Worm (Caenorhabditis elegans) whole organism, late embryonic: Measurements from ENCODE around the gene Y44A6C.1.

Source experiments
- C08G9.2 ChIP-seq: sonication (generic microtip); optimal IDR thresholded peaks from 2 replicates; lab custom pipeline; 2016; ENCODE audit warnings: mild to moderate bottlenecking, missing genetic modification characterization, moderate library complexity, missing compliant biosample characterization
- C38D4.7 ChIP-seq: fragments of 200-800 bp; sonication (Bioruptor generic); optimal IDR thresholded peaks from 2 replicates; lab custom pipeline; 2018; ENCODE audit warnings: mild to moderate bottlenecking, missing genetic modification characterization, moderate library complexity, missing compliant biosample characterization
- F13H6.1 ChIP-seq: sonication (generic microtip); optimal IDR thresholded peaks from 2 replicates; lab custom pipeline; 2016; ENCODE audit warnings: missing genetic modification characterization, missing compliant biosample characterization
- K02D7.2 ChIP-seq: sonication (generic microtip); optimal IDR thresholded peaks from 2 replicates; lab custom pipeline; 2017; ENCODE audit warnings: mild to moderate bottlenecking, missing genetic modification characterization, missing compliant biosample characterization
- T23F11.4 ChIP-seq: fragments of 200-800 bp; sonication (Bioruptor generic); optimal IDR thresholded peaks from 2 replicates; lab custom pipeline; 2018; ENCODE audit warnings: mild to moderate bottlenecking, missing genetic modification characterization, missing compliant biosample characterization
- Y22D7AL.16 ChIP-seq: sonication (generic microtip); optimal IDR thresholded peaks from 2 replicates; lab custom pipeline; 2016; ENCODE audit warnings: missing genetic modification characterization, missing compliant biosample characterization
- ama-1 ChIP-seq: fragments of 150-350 bp; optimal IDR thresholded peaks from 2 replicates; lab custom pipeline; 2014
- ceh-14 ChIP-seq: sonication (generic microtip); optimal IDR thresholded peaks from 2 replicates; lab custom pipeline; 2016; ENCODE audit warnings: missing genotype, missing genetic modification characterization, missing compliant biosample characterization
- ceh-18 ChIP-seq: sonication (generic microtip); optimal IDR thresholded peaks from 2 replicates; lab custom pipeline; 2016; ENCODE audit warnings: missing genetic modification characterization, missing compliant biosample characterization
- ceh-19 ChIP-seq: fragments of 200-800 bp; sonication (Bioruptor generic); optimal IDR thresholded peaks from 2 replicates; lab custom pipeline; 2018; ENCODE audit warnings: mild to moderate bottlenecking, missing genetic modification characterization, missing compliant biosample characterization
- ceh-2 ChIP-seq: sonication (generic microtip); optimal IDR thresholded peaks from 2 replicates; lab custom pipeline; 2016; ENCODE audit warnings: missing genotype, missing genetic modification characterization, missing compliant biosample characterization
- ceh-22 ChIP-seq: sonication (generic microtip); optimal IDR thresholded peaks from 2 replicates; lab custom pipeline; 2017; ENCODE audit warnings: missing biosample characterization, missing genetic modification characterization
- ceh-24 ChIP-seq: sonication (generic microtip); optimal IDR thresholded peaks from 2 replicates; lab custom pipeline; 2016; ENCODE audit warnings: mild to moderate bottlenecking, missing genetic modification characterization, missing compliant biosample characterization
- ceh-30 ChIP-seq: fragments of 150-350 bp; optimal IDR thresholded peaks from 2 replicates; lab custom pipeline; 2014; ENCODE audit warnings: missing biosample characterization, missing genetic modification characterization
- ceh-34 ChIP-seq: sonication (generic microtip); optimal IDR thresholded peaks from 2 replicates; lab custom pipeline; 2016; ENCODE audit warnings: mild to moderate bottlenecking, missing genetic modification characterization, missing compliant biosample characterization
- ceh-45 ChIP-seq: fragments of 200-800 bp; sonication (Bioruptor generic); IDR thresholded peaks from 2 replicates; pipeline ENCODE4 v1.3.6; 2022; ENCODE audit warnings: missing genetic modification reagents, missing genetic modification characterization, missing compliant biosample characterization
- ceh-48 ChIP-seq: sonication (generic microtip); optimal IDR thresholded peaks from 2 replicates; lab custom pipeline; 2016; ENCODE audit warnings: missing genetic modification characterization, inconsistent platforms, missing compliant biosample characterization
- ceh-6 ChIP-seq: fragments of 200-800 bp; sonication (Bioruptor generic); optimal IDR thresholded peaks from 2 replicates; lab custom pipeline; 2018; ENCODE audit warnings: mild to moderate bottlenecking, missing genetic modification characterization, missing compliant biosample characterization
- ceh-9 ChIP-seq: sonication (generic microtip); optimal IDR thresholded peaks from 2 replicates; lab custom pipeline; 2016; ENCODE audit warnings: mild to moderate bottlenecking, missing genetic modification characterization, inconsistent platforms, missing compliant biosample characterization
- che-1 ChIP-seq: sonication (generic microtip); optimal IDR thresholded peaks from 2 replicates; lab custom pipeline; 2016; ENCODE audit warnings: mild to moderate bottlenecking, missing genetic modification characterization, missing compliant biosample characterization
- elt-2 ChIP-seq: sonication (generic microtip); optimal IDR thresholded peaks from 2 replicates; lab custom pipeline; 2016; ENCODE audit warnings: missing genetic modification reagents, missing genetic modification characterization, missing compliant biosample characterization
- elt-4 ChIP-seq: sonication (generic microtip); optimal IDR thresholded peaks from 2 replicates; lab custom pipeline; 2016; ENCODE audit warnings: missing genetic modification characterization, missing compliant biosample characterization
- ets-4 ChIP-seq: sonication (generic microtip); optimal IDR thresholded peaks from 2 replicates; lab custom pipeline; 2016; ENCODE audit warnings: missing genetic modification characterization, missing compliant biosample characterization
- eyg-1 ChIP-seq: sonication (generic microtip); optimal IDR thresholded peaks from 2 replicates; lab custom pipeline; 2016; ENCODE audit warnings: missing genotype, missing genetic modification characterization, missing compliant biosample characterization
- fax-1 ChIP-seq: sonication (generic microtip); optimal IDR thresholded peaks from 2 replicates; lab custom pipeline; 2016; ENCODE audit warnings: missing genotype, missing genetic modification characterization, missing compliant biosample characterization
- gmeb-2 ChIP-seq: sonication (generic microtip); optimal IDR thresholded peaks from 2 replicates; lab custom pipeline; 2016; ENCODE audit warnings: missing genetic modification characterization, inconsistent platforms, missing compliant biosample characterization
- hlh-13 ChIP-seq: fragments of 200-800 bp; sonication (Bioruptor generic); optimal IDR thresholded peaks from 2 replicates; lab custom pipeline; 2018; ENCODE audit warnings: mild to moderate bottlenecking, missing genetic modification characterization, missing compliant biosample characterization
- hlh-15 ChIP-seq: sonication (generic microtip); optimal IDR thresholded peaks from 2 replicates; lab custom pipeline; 2016; ENCODE audit warnings: missing genetic modification characterization, missing compliant biosample characterization
- hlh-30 ChIP-seq: sonication (generic microtip); optimal IDR thresholded peaks from 2 replicates; lab custom pipeline; 2017; ENCODE audit warnings: antibody characterized with exemption, missing genetic modification characterization, missing compliant biosample characterization; ENCODE audit not compliant: insufficient read depth
- hlh-8 ChIP-seq: sonication (generic microtip); optimal IDR thresholded peaks from 2 replicates; lab custom pipeline; 2016; ENCODE audit warnings: missing genotype, missing genetic modification characterization, missing compliant biosample characterization
- lin-11 ChIP-seq: fragments of 200-800 bp; sonication (Bioruptor generic); optimal IDR thresholded peaks from 2 replicates; lab custom pipeline; 2018; ENCODE audit warnings: mild to moderate bottlenecking, missing genetic modification characterization, missing compliant biosample characterization
- madf-2 ChIP-seq: sonication (generic microtip); optimal IDR thresholded peaks from 2 replicates; lab custom pipeline; 2017; ENCODE audit warnings: missing genetic modification characterization, missing compliant biosample characterization
- mec-3 ChIP-seq: sonication (generic microtip); optimal IDR thresholded peaks from 2 replicates; lab custom pipeline; 2016; ENCODE audit warnings: borderline replicate concordance, missing genetic modification characterization, missing compliant biosample characterization
- nfya-1 ChIP-seq: sonication (generic microtip); optimal IDR thresholded peaks from 2 replicates; lab custom pipeline; 2017; ENCODE audit warnings: missing genetic modification characterization, mild to moderate bottlenecking, missing compliant biosample characterization, antibody characterized with exemption, moderate library complexity
- nhr-232 ChIP-seq: sonication (generic microtip); optimal IDR thresholded peaks from 2 replicates; lab custom pipeline; 2016; ENCODE audit warnings: missing genetic modification characterization, missing compliant biosample characterization
- npax-4 ChIP-seq: sonication (generic microtip); optimal IDR thresholded peaks from 2 replicates; lab custom pipeline; 2016; ENCODE audit warnings: missing genetic modification characterization, missing compliant biosample characterization
- pag-3 ChIP-seq: sonication (generic microtip); optimal IDR thresholded peaks from 2 replicates; lab custom pipeline; 2016; ENCODE audit warnings: missing compliant biosample characterization, missing genetic modification characterization, borderline replicate concordance
- pax-1 ChIP-seq: fragments of 150-350 bp; optimal IDR thresholded peaks from 2 replicates; lab custom pipeline; 2014; ENCODE audit warnings: missing biosample characterization, missing genetic modification characterization
- pha-2 ChIP-seq: sonication (generic microtip); optimal IDR thresholded peaks from 2 replicates; lab custom pipeline; 2017; ENCODE audit warnings: mild to moderate bottlenecking, missing genetic modification characterization, missing compliant biosample characterization
- pha-4 ChIP-seq: fragments of 150-350 bp; optimal IDR thresholded peaks from 2 replicates; lab custom pipeline; 2018; ENCODE audit warnings: missing biosample characterization, missing genetic modification reagents, missing genetic modification characterization
- pqm-1 ChIP-seq: sonication (generic microtip); optimal IDR thresholded peaks from 2 replicates; lab custom pipeline; 2016; ENCODE audit warnings: missing genetic modification characterization, missing compliant biosample characterization
- ref-2 ChIP-seq: sonication (generic microtip); optimal IDR thresholded peaks from 2 replicates; lab custom pipeline; 2016; ENCODE audit warnings: missing genetic modification characterization, missing compliant biosample characterization
- sdc-2 ChIP-seq: sonication (generic microtip); optimal IDR thresholded peaks from 2 replicates; lab custom pipeline; 2016; ENCODE audit warnings: missing genotype, missing genetic modification characterization, missing compliant biosample characterization
- sox-4 ChIP-seq: sonication (generic microtip); optimal IDR thresholded peaks from 2 replicates; lab custom pipeline; 2017; ENCODE audit warnings: mild to moderate bottlenecking, missing genetic modification characterization, inconsistent platforms, missing compliant biosample characterization
- syd-9 ChIP-seq: sonication (generic microtip); optimal IDR thresholded peaks from 2 replicates; lab custom pipeline; 2016; ENCODE audit warnings: mild to moderate bottlenecking, missing genetic modification characterization, moderate library complexity, missing compliant biosample characterization
- tbx-7 ChIP-seq: sonication (generic microtip); optimal IDR thresholded peaks from 2 replicates; lab custom pipeline; 2016; ENCODE audit warnings: missing genotype, missing genetic modification characterization, missing compliant biosample characterization
- unc-3 ChIP-seq, 2 experiments: fragments of 200-800 bp in 1 of 2; sonication (Bioruptor generic) in 1 of 2; sonication (generic microtip) in 1 of 2; conservative IDR thresholded peaks in 1 of 2; optimal IDR thresholded peaks in 1 of 2; 2 replicates each; pipeline versions ENCODE4 v1.3.6 to Lab custom; 2016 to 2022; ENCODE audit warnings: missing compliant biosample characterization in 2 of 2, missing genetic modification characterization in 2 of 2, missing genetic modification reagents in 1 of 2
- unc-86 ChIP-seq: sonication (generic microtip); optimal IDR thresholded peaks from 2 replicates; lab custom pipeline; 2016; ENCODE audit warnings: missing genetic modification characterization, missing compliant biosample characterization
- zip-5 ChIP-seq: sonication (generic microtip); optimal IDR thresholded peaks from 2 replicates; lab custom pipeline; 2016; ENCODE audit warnings: missing genetic modification characterization, missing compliant biosample characterization

Y44A6C.1 gene

DNA sequence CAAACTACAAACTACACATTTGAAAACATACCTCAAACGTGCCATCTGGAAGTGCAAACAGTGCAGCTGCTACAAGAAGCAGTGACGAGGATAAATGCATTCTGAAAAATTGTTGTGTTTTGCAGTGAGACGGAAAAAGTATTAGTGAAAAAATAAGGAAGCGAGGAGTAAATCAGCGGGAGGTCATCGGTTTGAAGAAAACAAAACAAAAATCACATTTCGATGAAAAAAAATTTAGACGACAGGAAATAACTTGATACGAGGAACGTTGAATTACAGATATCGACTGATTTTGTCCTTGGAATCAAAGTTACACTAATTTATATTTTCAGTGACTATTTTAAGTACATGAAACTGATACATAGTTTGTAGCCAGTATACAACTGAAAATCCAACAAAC lies 22.1 kb upstream of the Y44A6C.1 start, which contains the start of gene F53F8.4:
F53F8.4 (minus strand) TSS at position 101 of the 400 bp plus-strand sequence.
- TF ChIP-seq hlh-13 (no peak), ceh-30 (no peak), ceh-18 (tag; lab: Kevin White, UChicago) (no peak), F13H6.1 (tag; lab: Kevin White, UChicago) (no peak), zip-5 (tag; lab: Kevin White, UChicago) (no peak), ceh-45 (GFP tag; lab: Robert Waterston, UW) (no peak), sox-4 (tag; lab: Kevin White, UChicago) (no peak), pha-4 (tag; lab: Kevin White, UChicago) (no peak), ceh-14 (tag; lab: Kevin White, UChicago) (no peak), madf-2 (no peak), sdc-2 (no peak), ceh-19 (no peak), ceh-34 (tag; lab: Kevin White, UChicago) (no peak), hlh-15 (tag; lab: Kevin White, UChicago) (no peak), ref-2 (tag; lab: Kevin White, UChicago) (no peak), nfya-1 (tag; lab: Kevin White, UChicago) (no peak), pqm-1 (no peak)

- no peak for TF ChIP-seq zip-5 (tag; lab: Kevin White, UChicago)
- no peak for TF ChIP-seq ets-4
- TF ChIP-seq mec-3 (tag; lab: Kevin White, UChicago), result no peak
- no peak for TF ChIP-seq npax-4 (tag; lab: Kevin White, UChicago)
- no peak for TF ChIP-seq ceh-22
- TF ChIP-seq ceh-9, result no peak
- no peak for TF ChIP-seq che-1 (tag; lab: Kevin White, UChicago)
- TF ChIP-seq ama-1 (lab: Kevin White, UChicago), result no peak
Observed at ce11 chrV:20692903-20693302, 20.8 kb upstream of the Y44A6C.1 start.

ce11 chrV:20693968-20694367 lies 19.8 kb upstream of the Y44A6C.1 start:
- TF ChIP-seq Y22D7AL.16 (tag; lab: Kevin White, UChicago), result no peak
- no peak for TF ChIP-seq hlh-30 (tag; lab: Kevin White, UChicago)
- no peak for TF ChIP-seq pax-1 (tag; lab: Kevin White, UChicago)
- no peak for TF ChIP-seq pag-3 (tag; lab: Kevin White, UChicago)
- peak; percentile 23 for TF ChIP-seq syd-9 (tag; lab: Kevin White, UChicago)
- no peak for TF ChIP-seq unc-86
- peak; percentile 58 for TF ChIP-seq C38D4.7 (GFP tag; lab: Kevin White, UChicago)
- peak; percentile 18 for TF ChIP-seq ceh-2 (tag; lab: Kevin White, UChicago)
- peak; percentile 28 for TF ChIP-seq nhr-232 (tag; lab: Kevin White, UChicago)
- TF ChIP-seq hlh-8, result no peak
- peak; percentile 15 for TF ChIP-seq ceh-48 (tag; lab: Kevin White, UChicago)
- no peak for TF ChIP-seq unc-3 (GFP tag; conservative IDR thresholded peaks at IDR 0.05; lab: Robert Waterston, UW)
- no peak for TF ChIP-seq unc-3 (tag; optimal IDR thresholded peaks at IDR 0.05; lab: Kevin White, UChicago)
- TF ChIP-seq ceh-6, result peak; percentile 64
- peak; percentile 14 for TF ChIP-seq ceh-34 (tag; lab: Kevin White, UChicago)
- peak; percentile 57 for TF ChIP-seq gmeb-2 (tag; lab: Kevin White, UChicago)
- TF ChIP-seq tbx-7 (tag; lab: Kevin White, UChicago), result no peak
- no peak for TF ChIP-seq pha-4 (tag; lab: Kevin White, UChicago)
- no peak for TF ChIP-seq ceh-24 (tag; lab: Kevin White, UChicago)
- TF ChIP-seq zip-5 (tag; lab: Kevin White, UChicago), result peak; percentile 3
- peak; percentile 29 for TF ChIP-seq madf-2
- peak; percentile 65 for TF ChIP-seq elt-2 (tag; lab: Kevin White, UChicago)
- peak; percentile 28 for TF ChIP-seq C08G9.2 (tag; lab: Kevin White, UChicago)
- no peak for TF ChIP-seq T23F11.4 (GFP tag; lab: Kevin White, UChicago)
- TF ChIP-seq lin-11 (tag; lab: Kevin White, UChicago), result peak; percentile 50
- no peak for TF ChIP-seq pqm-1
- peak; percentile 9 for TF ChIP-seq npax-4 (tag; lab: Kevin White, UChicago)
- TF ChIP-seq mec-3 (tag; lab: Kevin White, UChicago), result peak; percentile 39
- no peak for TF ChIP-seq ceh-14 (tag; lab: Kevin White, UChicago)
- no peak for TF ChIP-seq eyg-1 (tag; lab: Kevin White, UChicago)
- TF ChIP-seq che-1 (tag; lab: Kevin White, UChicago), result peak; percentile 65
- TF ChIP-seq K02D7.2, result peak; percentile 7
- TF ChIP-seq elt-4, result no peak
- TF ChIP-seq pha-2 (tag; lab: Kevin White, UChicago), result peak; percentile 87
- TF ChIP-seq fax-1 (tag; lab: Kevin White, UChicago), result peak; percentile 37
- no peak for TF ChIP-seq hlh-15 (tag; lab: Kevin White, UChicago)
